Worm (Caenorhabditis elegans): Measurements from ENCODE around the gene bgnt-1.2.

Gene bgnt-1.2

DNA sequence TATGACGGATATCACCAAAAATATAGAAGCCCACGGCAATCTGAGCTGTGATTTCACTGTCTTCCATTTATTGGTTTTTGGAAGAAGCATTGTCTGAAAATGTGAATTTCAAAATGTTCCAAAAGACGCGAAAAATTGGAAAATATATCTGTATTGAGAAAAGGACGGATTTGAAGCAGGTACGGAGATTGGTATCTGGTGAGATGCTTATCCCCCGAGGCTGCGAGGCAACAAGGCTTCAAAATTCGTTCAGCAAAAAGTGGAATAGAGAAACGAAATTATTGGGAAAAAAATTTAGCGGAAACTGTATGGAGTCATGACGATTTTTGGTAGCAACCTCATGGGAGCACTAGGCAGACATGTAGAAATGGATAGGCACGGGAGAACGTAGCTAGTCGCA, 15.4 kb downstream of the bgnt-1.2 start, which contains the start of gene F36F12.1:
Gene F36F12.1, minus strand, starts transcription at position 101 of the 400 bp plus-strand sequence.
- TF ChIP-seq elt-1 (tag; optimal IDR thresholded peaks at IDR 0.05; ENCODE audit: borderline replicate concordance, insufficient read depth) (no peak), pha-4 (tag; optimal IDR thresholded peaks at IDR 0.05) (no peak), lsy-2 (tag; optimal IDR thresholded peaks at IDR 0.05) (no peak), M03D4.4 (tag; optimal IDR thresholded peaks at IDR 0.05) (no peak), ceh-83 (GFP tag; optimal IDR thresholded peaks at IDR 0.05) (no peak), mls-2 (tag; optimal IDR thresholded peaks at IDR 0.05) (no peak), nhr-28 (tag; optimal IDR thresholded peaks at IDR 0.05) (no peak), ces-1 (GFP tag; optimal IDR thresholded peaks at IDR 0.05) (no peak), tbx-8 (GFP tag; optimal IDR thresholded peaks at IDR 0.05) (no peak), unc-39 (tag; optimal IDR thresholded peaks at IDR 0.05) (no peak)

DNA sequence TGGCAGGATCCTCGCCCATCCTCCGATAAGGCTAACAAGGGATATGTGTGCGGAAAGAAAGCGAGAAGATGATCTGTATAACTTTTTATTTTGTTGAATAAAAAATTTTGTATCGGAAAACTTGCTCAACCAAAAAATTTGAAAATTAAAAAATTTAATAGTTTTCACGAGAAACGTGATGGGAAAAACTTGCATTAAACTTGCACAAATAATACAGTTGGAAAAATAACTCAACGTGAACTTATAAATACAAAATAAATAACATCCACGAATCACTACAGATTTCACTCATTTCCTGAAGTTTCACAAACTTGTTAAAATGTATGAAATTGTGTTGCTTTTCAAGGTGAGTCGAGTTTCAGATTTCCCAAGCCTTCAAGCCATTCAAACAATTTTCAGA, 19.4 kb downstream of the bgnt-1.2 start, which contains the start of gene F36F12.7:
Gene F36F12.7, plus strand, starts transcription at position 301 of the 400 bp plus-strand sequence.
- TF ChIP-seq M03D4.4 (tag; optimal IDR thresholded peaks at IDR 0.05) (no peak), tbx-8 (GFP tag; optimal IDR thresholded peaks at IDR 0.05) (no peak), ceh-39 (tag; optimal IDR thresholded peaks at IDR 0.05) (no peak), flh-1 (GFP tag; optimal IDR thresholded peaks at IDR 0.05) (no peak), lin-32 (GFP tag; optimal IDR thresholded peaks at IDR 0.05) (no peak), sem-2 (GFP tag; optimal IDR thresholded peaks at IDR 0.05) (no peak), snpc-4 (tag; optimal IDR thresholded peaks at IDR 0.05) (no peak), nhr-12 (tag; optimal IDR thresholded peaks at IDR 0.05) (no peak), nhr-2 (tag; optimal IDR thresholded peaks at IDR 0.05) (no peak), zip-8 (tag; optimal IDR thresholded peaks at IDR 0.05) (no peak), mep-1 (tag; optimal IDR thresholded peaks at IDR 0.05) (no peak), hlh-1 (tag; optimal IDR thresholded peaks at IDR 0.05) (no peak), sptf-1 (tag; optimal IDR thresholded peaks at IDR 0.05) (no peak), mls-2 (tag; optimal IDR thresholded peaks at IDR 0.05) (no peak), ceh-43 (GFP tag; optimal IDR thresholded peaks at IDR 0.05) (no peak), elt-1 (tag; optimal IDR thresholded peaks at IDR 0.05; ENCODE audit: borderline replicate concordance, insufficient read depth) (no peak), unc-62 (GFP tag; optimal IDR thresholded peaks at IDR 0.05) (no peak), drap-1 (GFP tag; optimal IDR thresholded peaks at IDR 0.05) (no peak), blmp-1 (tag; optimal IDR thresholded peaks at IDR 0.05) (no peak)

DNA sequence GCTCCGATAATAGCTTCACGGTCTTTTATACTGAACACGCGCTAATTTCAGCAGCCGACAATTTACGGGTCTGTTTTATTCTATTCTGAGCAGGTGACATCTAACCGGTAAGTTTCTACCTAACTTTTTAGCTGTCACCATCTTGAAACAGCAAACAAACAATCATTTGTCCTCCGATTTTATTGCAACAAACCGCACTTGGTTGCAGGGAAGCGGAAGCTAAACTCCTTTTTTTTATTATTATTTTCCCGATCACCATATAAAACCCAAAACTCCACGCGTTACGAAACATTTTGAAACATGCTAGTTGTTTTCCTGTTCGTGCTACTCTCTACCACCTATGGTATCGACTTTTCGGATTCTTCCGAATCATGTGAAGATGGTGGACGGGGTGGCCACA, 20.8 kb downstream of the bgnt-1.2 start, which contains the start of gene clec-208:
Gene clec-208, plus strand, starts transcription at position 301 of the 400 bp plus-strand sequence.
- TF ChIP-seq nhr-12 (tag; optimal IDR thresholded peaks at IDR 0.05) (no peak), ztf-11 (tag; optimal IDR thresholded peaks at IDR 0.05) (no peak), lin-32 (GFP tag; optimal IDR thresholded peaks at IDR 0.05) (no peak), lin-13 (tag; optimal IDR thresholded peaks at IDR 0.05) (no peak), zip-8 (tag; optimal IDR thresholded peaks at IDR 0.05) (no peak), nhr-28 (tag; optimal IDR thresholded peaks at IDR 0.05) (no peak), nhr-237 (tag; optimal IDR thresholded peaks at IDR 0.05) (no peak), cnd-1 (tag; optimal IDR thresholded peaks at IDR 0.05) (no peak), ceh-43 (GFP tag; optimal IDR thresholded peaks at IDR 0.05) (no peak), ces-1 (GFP tag; optimal IDR thresholded peaks at IDR 0.05) (no peak), sem-2 (GFP tag; optimal IDR thresholded peaks at IDR 0.05) (no peak), pha-4 (tag; optimal IDR thresholded peaks at IDR 0.05) (no peak), lsy-2 (tag; optimal IDR thresholded peaks at IDR 0.05) (no peak), mab-5 (tag; optimal IDR thresholded peaks at IDR 0.05) (no peak), ceh-83 (GFP tag; optimal IDR thresholded peaks at IDR 0.05) (no peak), nhr-76 (tag; optimal IDR thresholded peaks at IDR 0.05) (no peak), blmp-1 (tag; optimal IDR thresholded peaks at IDR 0.05) (no peak)

- no peak for TF ChIP-seq snpc-4 (tag; optimal IDR thresholded peaks at IDR 0.05)
- no peak for TF ChIP-seq ceh-39 (tag; optimal IDR thresholded peaks at IDR 0.05)
- no peak for TF ChIP-seq pha-4 (tag; optimal IDR thresholded peaks at IDR 0.05)
- no peak for TF ChIP-seq M03D4.4 (tag; optimal IDR thresholded peaks at IDR 0.05)
- TF ChIP-seq cnd-1 (tag; optimal IDR thresholded peaks at IDR 0.05) = no peak
- TF ChIP-seq bed-3 (GFP tag; optimal IDR thresholded peaks at IDR 0.05) = no peak
- no peak for TF ChIP-seq lin-32 (GFP tag; optimal IDR thresholded peaks at IDR 0.05)
- TF ChIP-seq ztf-11 (tag; optimal IDR thresholded peaks at IDR 0.05) = no peak
- TF ChIP-seq sem-2 (GFP tag; optimal IDR thresholded peaks at IDR 0.05) = no peak
- no peak for TF ChIP-seq nhr-237 (tag; optimal IDR thresholded peaks at IDR 0.05)
- TF ChIP-seq elt-3 (tag; optimal IDR thresholded peaks at IDR 0.05) = no peak
- TF ChIP-seq ces-1 (GFP tag; optimal IDR thresholded peaks at IDR 0.05) = no peak
These were observed 22.7 kb downstream of the bgnt-1.2 start, which contains the start of gene clec-207 for ce11 chrV:2095772-2096171. Gene clec-207 (plus strand): TSS chrV:2096072.
